Fruit fly (Drosophila melanogaster) whole organism, adult: ENCODE results near the gene CG15418.

Experiments
- CG11617 ChIP-seq: fragments of 200-800 bp; sonication (Bioruptor generic); optimal IDR thresholded peaks from 2 replicates; lab custom pipeline; 2017; ENCODE audit warnings: mild to moderate bottlenecking, missing biosample characterization, missing genetic modification reagents, missing genetic modification characterization
- CG12768 ChIP-seq: fragments of 200-800 bp; sonication (Bioruptor generic); optimal IDR thresholded peaks from 2 replicates; lab custom pipeline; 2017; ENCODE audit warnings: missing biosample characterization, missing genetic modification characterization, mild to moderate bottlenecking, moderate library complexity, missing genetic modification reagents
- CG14711 ChIP-seq: fragments of 200-800 bp; sonication (Bioruptor generic); optimal IDR thresholded peaks from 2 replicates; lab custom pipeline; 2018; ENCODE audit warnings: missing biosample characterization, mild to moderate bottlenecking, missing genetic modification characterization, moderate library complexity
- CG1620 ChIP-seq: fragments of 200-800 bp; sonication (Bioruptor generic); optimal IDR thresholded peaks from 2 replicates; lab custom pipeline; 2016; ENCODE audit warnings: missing biosample characterization, missing genetic modification characterization
- CG7045 ChIP-seq: fragments of 200-800 bp; sonication (Bioruptor generic); optimal IDR thresholded peaks from 2 replicates; lab custom pipeline; 2017; ENCODE audit warnings: missing biosample characterization, mild to moderate bottlenecking, missing genetic modification characterization
- CG7101 ChIP-seq: fragments of 200-800 bp; sonication (Bioruptor generic); optimal IDR thresholded peaks from 2 replicates; lab custom pipeline; 2018; ENCODE audit warnings: missing biosample characterization, mild to moderate bottlenecking, missing genetic modification characterization, moderate library complexity
- Crg-1 ChIP-seq: fragments of 200-800 bp; sonication (Bioruptor generic); optimal IDR thresholded peaks from 2 replicates; lab custom pipeline; 2016; ENCODE audit warnings: missing biosample characterization, missing genetic modification characterization
- Hr96 ChIP-seq: fragments of 200-800 bp; sonication (Bioruptor generic); optimal IDR thresholded peaks from 2 replicates; lab custom pipeline; 2016; ENCODE audit warnings: missing biosample characterization, missing genetic modification characterization
- Mnt ChIP-seq: fragments of 200-800 bp; sonication (Bioruptor generic); optimal IDR thresholded peaks from 2 replicates; lab custom pipeline; 2016; ENCODE audit warnings: missing biosample characterization, mild to moderate bottlenecking, missing genetic modification characterization
- bab1 ChIP-seq: fragments of 200-800 bp; sonication (Bioruptor generic); optimal IDR thresholded peaks from 3 replicates; lab custom pipeline; 2019; ENCODE audit warnings: missing biosample characterization, mild to moderate bottlenecking, missing genetic modification characterization, moderate library complexity
- cnc ChIP-seq, 2 experiments: fragments of >200 bp; optimal IDR thresholded peaks; 2 replicates each; lab custom pipeline; 2017
- tj ChIP-seq: fragments of 200-800 bp; sonication (Bioruptor generic); optimal IDR thresholded peaks from 3 replicates; lab custom pipeline; 2017; ENCODE audit warnings: missing biosample characterization, mild to moderate bottlenecking, missing genetic modification characterization, moderate library complexity
- toe ChIP-seq: fragments of 200-800 bp; sonication (Bioruptor generic); optimal IDR thresholded peaks from 2 replicates; lab custom pipeline; 2016; ENCODE audit warnings: missing biosample characterization, missing genetic modification characterization

- TF ChIP-seq Hr96 (GFP tag; lab: Kevin White, UChicago) = no peak
- no peak for TF ChIP-seq tj (GFP tag; lab: Kevin White, UChicago)
- no peak for TF ChIP-seq Crg-1 (GFP tag; lab: Kevin White, UChicago)
- no peak for TF ChIP-seq CG11617 (GFP tag; lab: Kevin White, UChicago)
- no peak for TF ChIP-seq cnc (optimal IDR thresholded peaks at IDR 0.05; lab: Kevin White, UChicago)
- no peak for TF ChIP-seq Mnt (GFP tag; lab: Kevin White, UChicago)
- TF ChIP-seq CG12768 = no peak
- TF ChIP-seq CG14711 (tag; lab: Kevin White, UChicago) = no peak
- TF ChIP-seq CG7045 (GFP tag; lab: Kevin White, UChicago) = no peak
- no peak for TF ChIP-seq CG7101
- TF ChIP-seq CG1620 (GFP tag; lab: Kevin White, UChicago) = no peak
- TF ChIP-seq bab1 (GFP tag; lab: Kevin White, UChicago) = no peak
- no peak for TF ChIP-seq toe
Observed at dm6 chr2L:3633871-3634270, 12.4 kb upstream of the CG15418 start.
